Worm (Caenorhabditis elegans) whole organism, L2 larva: ENCODE results near the gene Y59H11AR.10.

ENCODE experiments used
- C34F6.9 ChIP-seq: fragments of 150-350 bp; optimal IDR thresholded peaks from 2 replicates; lab custom pipeline; 2014; ENCODE audit warnings: missing biosample characterization, missing genetic modification characterization
- F13H6.1 ChIP-seq: sonication (generic microtip); optimal IDR thresholded peaks from 2 replicates; lab custom pipeline; 2016; ENCODE audit warnings: missing genetic modification characterization, missing compliant biosample characterization
- R02D3.7 ChIP-seq: fragments of 150-350 bp; optimal IDR thresholded peaks from 2 replicates; lab custom pipeline; 2014; ENCODE audit warnings: missing biosample characterization, missing genetic modification characterization
- ZK546.5 ChIP-seq: sonication (generic microtip); optimal IDR thresholded peaks from 2 replicates; lab custom pipeline; 2017; ENCODE audit warnings: missing biosample characterization, missing genetic modification characterization
- alr-1 ChIP-seq: fragments of 150-350 bp; optimal IDR thresholded peaks from 2 replicates; lab custom pipeline; 2014; ENCODE audit warnings: missing biosample characterization, missing genetic modification characterization
- aly-2 ChIP-seq: fragments of 150-350 bp; optimal IDR thresholded peaks from 2 replicates; lab custom pipeline; 2014; ENCODE audit warnings: missing biosample characterization, missing genetic modification characterization
- ama-1 ChIP-seq: fragments of 150-350 bp; optimal IDR thresholded peaks from 2 replicates; lab custom pipeline; 2018; ENCODE audit warnings: inconsistent platforms
- ceh-16 ChIP-seq: fragments of 150-350 bp; optimal IDR thresholded peaks from 2 replicates; lab custom pipeline; 2014; ENCODE audit warnings: missing biosample characterization, missing genetic modification characterization
- ceh-82 ChIP-seq: fragments of 150-350 bp; optimal IDR thresholded peaks from 2 replicates; lab custom pipeline; 2014; ENCODE audit warnings: missing biosample characterization, missing genetic modification characterization
- crh-2 ChIP-seq: sonication (generic microtip); optimal IDR thresholded peaks from 2 replicates; lab custom pipeline; 2017; ENCODE audit warnings: missing biosample characterization, missing genetic modification characterization
- dmd-4 ChIP-seq: sonication (generic microtip); optimal IDR thresholded peaks from 2 replicates; lab custom pipeline; 2017; ENCODE audit warnings: missing biosample characterization, missing genetic modification characterization
- egl-27 ChIP-seq: sonication (generic microtip); optimal IDR thresholded peaks from 3 replicates; lab custom pipeline; 2017; ENCODE audit warnings: missing biosample characterization, missing genetic modification reagents, missing genetic modification characterization
- elt-1 ChIP-seq: fragments of 150-350 bp; optimal IDR thresholded peaks from 2 replicates; lab custom pipeline; 2014; ENCODE audit warnings: missing biosample characterization, missing genetic modification characterization
- elt-3 ChIP-seq: sonication (generic microtip); optimal IDR thresholded peaks from 2 replicates; lab custom pipeline; 2017; ENCODE audit warnings: missing biosample characterization, missing genetic modification characterization
- fos-1 ChIP-seq: fragments of 150-350 bp; optimal IDR thresholded peaks from 2 replicates; lab custom pipeline; 2014; ENCODE audit warnings: missing biosample characterization, missing genetic modification characterization
- lin-11 ChIP-seq: fragments of 150-350 bp; sonication (generic microtip); optimal IDR thresholded peaks from 2 replicates; lab custom pipeline; 2014; ENCODE audit warnings: missing biosample characterization, missing genetic modification characterization, inconsistent platforms, mixed read lengths
- lin-13 ChIP-seq: fragments of 150-350 bp; optimal IDR thresholded peaks from 2 replicates; lab custom pipeline; 2014; ENCODE audit warnings: missing biosample characterization, missing genetic modification reagents, missing genetic modification characterization
- lin-39 ChIP-seq: fragments of 150-350 bp; optimal IDR thresholded peaks from 2 replicates; lab custom pipeline; 2014; ENCODE audit warnings: missing biosample characterization, missing genetic modification reagents, missing genetic modification characterization
- lsy-2 ChIP-seq, 2 experiments: fragments of 150-350 bp in 1 of 2; sonication (generic microtip) in 1 of 2; optimal IDR thresholded peaks; 2 replicates each; lab custom pipeline; 2014 to 2017; ENCODE audit warnings: missing biosample characterization in 2 of 2, missing genetic modification characterization in 2 of 2
- mab-5 ChIP-seq: fragments of 150-350 bp; optimal IDR thresholded peaks from 2 replicates; lab custom pipeline; 2014; ENCODE audit warnings: missing biosample characterization, missing genetic modification characterization
- mbf-1 ChIP-seq: sonication (generic microtip); optimal IDR thresholded peaks from 2 replicates; lab custom pipeline; 2017; ENCODE audit warnings: missing biosample characterization, missing genetic modification characterization
- mdl-1 ChIP-seq, 2 experiments: fragments of 150-350 bp in 1 of 2; sonication (generic microtip) in 1 of 2; optimal IDR thresholded peaks; 2 replicates each; lab custom pipeline; 2017; ENCODE audit warnings: missing biosample characterization in 2 of 2, missing genetic modification characterization in 2 of 2
- nhr-10 ChIP-seq: sonication (generic microtip); optimal IDR thresholded peaks from 2 replicates; lab custom pipeline; 2017; ENCODE audit warnings: missing biosample characterization, missing genetic modification characterization
- nhr-11 ChIP-seq: fragments of 150-350 bp; optimal IDR thresholded peaks from 2 replicates; lab custom pipeline; 2014; ENCODE audit warnings: missing biosample characterization, missing genetic modification characterization
- nhr-129 ChIP-seq: fragments of 150-350 bp; optimal IDR thresholded peaks from 2 replicates; lab custom pipeline; 2014; ENCODE audit warnings: missing biosample characterization, missing genetic modification characterization
- nhr-21 ChIP-seq: fragments of 150-350 bp; optimal IDR thresholded peaks from 2 replicates; lab custom pipeline; 2014; ENCODE audit warnings: missing biosample characterization, missing genetic modification characterization
- nhr-23 ChIP-seq: fragments of 150-350 bp; optimal IDR thresholded peaks from 2 replicates; lab custom pipeline; 2014; ENCODE audit warnings: missing biosample characterization, missing genetic modification reagents, missing genetic modification characterization
- nhr-237 ChIP-seq: fragments of 150-350 bp; optimal IDR thresholded peaks from 2 replicates; lab custom pipeline; 2014; ENCODE audit warnings: missing biosample characterization, missing genetic modification characterization
- nhr-25 ChIP-seq: fragments of 150-350 bp; sonication (generic microtip); optimal IDR thresholded peaks from 3 replicates; lab custom pipeline; 2014; ENCODE audit warnings: missing biosample characterization, missing genetic modification characterization
- nhr-6 ChIP-seq: fragments of 150-350 bp; optimal IDR thresholded peaks from 2 replicates; lab custom pipeline; 2014; ENCODE audit warnings: missing biosample characterization, missing genetic modification characterization
- nhr-77 ChIP-seq: fragments of 150-350 bp; optimal IDR thresholded peaks from 2 replicates; lab custom pipeline; 2014; ENCODE audit warnings: missing biosample characterization, missing genetic modification characterization
- skn-1 ChIP-seq: sonication (generic microtip); optimal IDR thresholded peaks from 2 replicates; lab custom pipeline; 2017; ENCODE audit warnings: missing biosample characterization, missing genetic modification characterization
- sma-9 ChIP-seq, 2 experiments: fragments of 150-350 bp in 1 of 2; sonication (generic microtip) in 1 of 2; optimal IDR thresholded peaks; 2 replicates each; lab custom pipeline; 2014 to 2016; ENCODE audit warnings: missing genetic modification characterization in 2 of 2, mild to moderate bottlenecking in 1 of 2, missing biosample characterization in 1 of 2, missing compliant biosample characterization in 1 of 2, missing genetic modification reagents in 1 of 2, moderate library complexity in 1 of 2
- snpc-4 ChIP-seq: fragments of 150-350 bp; optimal IDR thresholded peaks from 2 replicates; lab custom pipeline; 2014; ENCODE audit warnings: missing biosample characterization, missing genetic modification characterization
- unc-39 ChIP-seq: fragments of 150-350 bp; optimal IDR thresholded peaks from 2 replicates; lab custom pipeline; 2014; ENCODE audit warnings: missing biosample characterization, missing genetic modification characterization
- unc-55 ChIP-seq: fragments of 150-350 bp; sonication (generic microtip); optimal IDR thresholded peaks from 3 replicates; lab custom pipeline; 2014; ENCODE audit warnings: missing biosample characterization, missing genetic modification reagents, missing genetic modification characterization
- unc-62 ChIP-seq: fragments of 150-350 bp; optimal IDR thresholded peaks from 2 replicates; lab custom pipeline; 2014; ENCODE audit warnings: missing biosample characterization, missing genetic modification reagents, missing genetic modification characterization
- ztf-1 ChIP-seq: fragments of 200-800 bp; sonication (Bioruptor generic); conservative IDR thresholded peaks from 2 replicates; pipeline ENCODE4 v1.3.6; 2022; ENCODE audit warnings: missing genetic modification characterization, missing compliant biosample characterization
- ztf-4 ChIP-seq: fragments of 150-350 bp; optimal IDR thresholded peaks from 2 replicates; lab custom pipeline; 2014; ENCODE audit warnings: missing biosample characterization, missing genetic modification characterization

Y59H11AR.10 gene

DNA sequence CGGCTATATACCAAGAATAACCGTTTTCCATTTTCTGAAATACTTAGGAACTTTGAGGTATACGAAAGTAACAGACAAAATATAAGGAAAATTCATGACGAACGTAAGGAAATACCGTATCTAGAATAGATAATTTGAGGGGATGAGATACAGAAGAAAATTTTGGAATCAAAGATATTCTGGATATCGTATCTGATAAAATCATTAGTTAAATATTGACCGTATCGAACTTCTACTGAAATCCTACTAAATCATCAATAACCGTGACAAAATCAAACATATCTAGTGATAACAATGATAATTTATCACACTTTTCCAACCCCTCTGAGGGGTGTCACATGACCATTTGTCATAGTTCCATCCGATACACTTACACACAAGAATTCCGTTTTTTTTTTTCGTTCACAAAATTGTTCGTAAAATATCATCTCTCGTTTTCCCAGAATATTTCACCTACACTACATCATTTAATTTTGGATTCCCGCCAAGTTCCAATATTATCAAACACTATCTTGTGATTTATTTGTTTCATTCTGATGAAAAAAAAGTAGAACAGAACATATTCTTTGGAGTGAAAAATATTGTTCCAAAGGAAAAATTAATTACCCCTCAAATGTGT is 2.2 kb upstream of the Y59H11AR.10 start, which contains the start of gene Y59H11AR.4:
Gene Y59H11AR.4 (minus strand): TSS at position 51 of the 619 bp plus-strand sequence.
- TF ChIP-seq sma-9 (GFP tag; optimal IDR thresholded peaks at IDR 0.05; lab: Kevin White, UChicago), result peak; percentile 6
- TF ChIP-seq sma-9 (tag; optimal IDR thresholded peaks at IDR 0.05; lab: Kevin White, UChicago), result no peak
- TF ChIP-seq ceh-82, result no peak

DNA sequence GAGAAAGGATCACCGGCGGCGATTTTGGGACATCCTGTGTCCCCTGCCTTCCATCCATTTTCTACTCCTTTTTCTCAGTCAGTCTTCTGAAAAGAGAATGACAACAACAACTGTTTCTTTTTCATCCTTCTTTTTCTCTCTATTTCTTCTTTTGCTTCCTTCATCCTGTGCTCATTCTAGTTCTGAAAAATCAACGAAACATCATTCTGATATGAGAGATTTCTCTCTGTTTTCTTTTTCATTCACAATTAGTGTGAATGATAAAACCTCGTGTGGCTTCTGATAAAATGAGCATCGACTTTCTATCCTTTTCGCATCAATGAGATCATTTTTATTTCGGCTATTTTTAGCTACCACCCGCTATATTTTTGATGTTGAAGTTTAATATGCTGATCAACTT is 2.2 kb downstream of the Y59H11AR.10 start:
- no peak for TF ChIP-seq mab-5 (tag; lab: Kevin White, UChicago)
- TF ChIP-seq nhr-237, result no peak
- TF ChIP-seq egl-27 (tag; lab: Kevin White, UChicago), result no peak
- no peak for TF ChIP-seq mdl-1 (tag; optimal IDR thresholded peaks at IDR 0.05; lab: Kevin White, UChicago)
- TF ChIP-seq C34F6.9, result peak; percentile 66
- no peak for TF ChIP-seq lin-11 (tag; lab: Kevin White, UChicago)
- no peak for TF ChIP-seq elt-1 (tag; lab: Kevin White, UChicago)
- no peak for TF ChIP-seq nhr-25 (tag; lab: Kevin White, UChicago)
- TF ChIP-seq snpc-4 (tag; lab: Kevin White, UChicago), result no peak
- no peak for TF ChIP-seq skn-1 (tag; lab: Kevin White, UChicago)
- no peak for TF ChIP-seq unc-55 (GFP tag; lab: Kevin White, UChicago)
- no peak for TF ChIP-seq ztf-4 (tag; lab: Kevin White, UChicago)
- TF ChIP-seq ZK546.5 (tag; lab: Kevin White, UChicago), result no peak
- no peak for TF ChIP-seq elt-3 (tag; lab: Kevin White, UChicago)
- no peak for TF ChIP-seq nhr-10 (tag; lab: Kevin White, UChicago)
- TF ChIP-seq F13H6.1 (tag; lab: Kevin White, UChicago), result peak; percentile 33
- TF ChIP-seq nhr-129 (tag; lab: Kevin White, UChicago), result peak; percentile 48
- peak; percentile 67 for TF ChIP-seq sma-9 (GFP tag; optimal IDR thresholded peaks at IDR 0.05; lab: Kevin White, UChicago)
- TF ChIP-seq sma-9 (tag; optimal IDR thresholded peaks at IDR 0.05; lab: Kevin White, UChicago), result no peak
- no peak for TF ChIP-seq ztf-1 (GFP tag; lab: Robert Waterston, UW)
- TF ChIP-seq fos-1 (tag; lab: Kevin White, UChicago), result no peak
- no peak for TF ChIP-seq R02D3.7 (tag; lab: Kevin White, UChicago)
- TF ChIP-seq ama-1 (lab: Kevin White, UChicago), result no peak
- TF ChIP-seq aly-2 (tag; lab: Kevin White, UChicago), result no peak
- TF ChIP-seq lsy-2 (tag; optimal IDR thresholded peaks at IDR 0.05; lab: Kevin White, UChicago), result peak in 1 of 2 experiments; percentile 49
- TF ChIP-seq ceh-82, result no peak
- no peak for TF ChIP-seq ceh-16 (tag; lab: Kevin White, UChicago)
- TF ChIP-seq dmd-4 (tag; lab: Kevin White, UChicago), result no peak
- no peak for TF ChIP-seq alr-1 (tag; lab: Kevin White, UChicago)
- TF ChIP-seq nhr-77 (tag; lab: Kevin White, UChicago), result no peak
- TF ChIP-seq lin-39 (tag; lab: Kevin White, UChicago), result no peak
- no peak for TF ChIP-seq nhr-11 (tag; lab: Kevin White, UChicago)
- TF ChIP-seq nhr-21 (tag; lab: Kevin White, UChicago), result no peak
- TF ChIP-seq nhr-6, result peak; percentile 13
- no peak for TF ChIP-seq lin-13 (GFP tag; lab: Kevin White, UChicago)

DNA sequence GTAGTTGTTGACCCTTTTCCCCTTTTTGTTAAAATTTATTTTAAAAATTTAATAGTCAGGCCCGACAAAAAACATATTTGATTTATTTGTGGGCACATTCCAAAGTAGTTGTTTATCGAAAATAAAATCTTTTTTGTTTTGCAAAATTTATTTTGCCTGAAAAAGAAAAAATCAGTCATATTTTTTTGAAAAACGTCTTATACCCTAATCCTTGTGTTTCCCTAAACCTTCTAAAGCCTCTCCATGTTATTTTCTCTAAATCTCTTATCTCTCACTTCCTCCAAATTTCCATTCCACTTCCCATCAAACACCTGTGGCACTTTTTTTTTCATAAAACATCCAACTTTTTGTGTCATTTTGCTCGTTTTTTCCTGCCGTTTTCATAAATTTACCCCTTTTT is 5.2 kb downstream of the Y59H11AR.10 start:
- TF ChIP-seq mab-5 (tag; lab: Kevin White, UChicago) (peak; percentile 17), nhr-77 (tag; lab: Kevin White, UChicago) (no peak), unc-55 (GFP tag; lab: Kevin White, UChicago) (peak; percentile 68)

DNA sequence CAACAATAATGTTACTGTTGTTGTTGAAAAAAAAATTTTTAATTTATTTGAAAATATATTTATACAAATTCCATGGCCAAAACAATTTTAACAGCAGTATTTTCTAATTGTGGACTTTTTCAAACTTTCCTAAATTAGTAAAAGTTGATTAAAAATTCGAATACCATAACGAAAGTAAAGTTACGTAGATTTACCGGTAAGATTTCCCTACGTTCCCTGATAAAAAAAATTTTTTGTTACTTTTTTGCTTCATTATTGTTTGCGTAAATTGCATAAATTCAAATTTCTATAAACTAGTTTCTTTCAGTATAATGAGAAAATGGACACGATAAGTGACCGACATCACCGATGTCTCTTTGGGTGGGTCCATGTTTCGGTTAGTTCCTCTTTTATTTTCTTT is 6.0 kb downstream of the Y59H11AR.10 start, which contains the start of gene F42A9.6:
Gene F42A9.6 (plus strand): TSS at position 301 of the 400 bp plus-strand sequence.
- TF ChIP-seq nhr-21 (tag; lab: Kevin White, UChicago), result no peak
- no peak for TF ChIP-seq unc-62 (GFP tag; lab: Kevin White, UChicago)
- TF ChIP-seq aly-2 (tag; lab: Kevin White, UChicago), result no peak
- TF ChIP-seq elt-1 (tag; lab: Kevin White, UChicago), result no peak
- TF ChIP-seq dmd-4 (tag; lab: Kevin White, UChicago), result no peak
- no peak for TF ChIP-seq fos-1 (tag; lab: Kevin White, UChicago)
- no peak for TF ChIP-seq lin-13 (GFP tag; lab: Kevin White, UChicago)
- no peak for TF ChIP-seq C34F6.9
- no peak for TF ChIP-seq mbf-1
- no peak for TF ChIP-seq nhr-23 (tag; lab: Kevin White, UChicago)
- no peak for TF ChIP-seq snpc-4 (tag; lab: Kevin White, UChicago)
- no peak for TF ChIP-seq nhr-237
- TF ChIP-seq lsy-2 (tag; optimal IDR thresholded peaks at IDR 0.05; lab: Kevin White, UChicago), result no peak
- no peak for TF ChIP-seq mdl-1 (tag; optimal IDR thresholded peaks at IDR 0.05; lab: Kevin White, UChicago)
- no peak for TF ChIP-seq unc-39 (tag; lab: Kevin White, UChicago)
- TF ChIP-seq crh-2 (tag; lab: Kevin White, UChicago), result no peak
- TF ChIP-seq ztf-4 (tag; lab: Kevin White, UChicago), result no peak
